Worm (Caenorhabditis elegans) whole organism, L4 larva: Measurements from ENCODE around the gene Y4C6B.3.
"Not testable (repeated sequence)": the region's sequence is repeated elsewhere in the genome, so short reads cannot be mapped to it uniquely, and the experiment has no call there.

ENCODE experiments used
- D1046.2 ChIP-seq: fragments of 200-800 bp; sonication (Bioruptor generic); IDR thresholded peaks from 2 replicates; pipeline ENCODE4 v1.3.6; 2022; ENCODE audit warnings: missing genetic modification characterization, missing compliant biosample characterization
- F26F4.8 ChIP-seq: fragments of 200-800 bp; sonication (Bioruptor generic); conservative IDR thresholded peaks from 2 replicates; pipeline ENCODE4 v1.3.6; 2022; ENCODE audit warnings: missing genetic modification characterization, missing compliant biosample characterization
- F44E2.7 ChIP-seq: fragments of 200-800 bp; sonication (Bioruptor generic); IDR thresholded peaks from 2 replicates; pipeline ENCODE4 v2.1.2; 2022; ENCODE audit warnings: missing genetic modification characterization, missing compliant biosample characterization
- R02D3.7 ChIP-seq: fragments of 150-350 bp; sonication (generic microtip); optimal IDR thresholded peaks from 3 replicates; lab custom pipeline; 2014; ENCODE audit warnings: missing biosample characterization, missing genetic modification characterization
- T20F7.1 ChIP-seq: fragments of 200-800 bp; sonication (Bioruptor generic); optimal IDR thresholded peaks from 2 replicates; lab custom pipeline; 2018; ENCODE audit warnings: mild to moderate bottlenecking, missing genetic modification characterization, missing compliant biosample characterization
- Y75B8A.6 ChIP-seq: fragments of 200-800 bp; sonication (Bioruptor generic); IDR thresholded peaks from 2 replicates; pipeline ENCODE4 v1.3.6; 2022; ENCODE audit warnings: missing genetic modification reagents, missing genetic modification characterization, missing compliant biosample characterization
- aha-1 ChIP-seq: fragments of 150-350 bp; peaks from one replicate; lab custom pipeline; 2014; ENCODE audit warnings: missing biosample characterization, missing genetic modification characterization
- arid-1 ChIP-seq: fragments of 200-800 bp; sonication (Bioruptor generic); conservative IDR thresholded peaks from 2 replicates; pipeline ENCODE4 v1.3.6; 2022; ENCODE audit warnings: missing genetic modification reagents, missing genetic modification characterization, missing compliant biosample characterization
- ceh-28 ChIP-seq: fragments of 150-350 bp; optimal IDR thresholded peaks from 2 replicates; lab custom pipeline; 2014; ENCODE audit warnings: missing biosample characterization, missing genetic modification reagents, missing genetic modification characterization
- ceh-44 ChIP-seq: fragments of 200-800 bp; sonication (Bioruptor generic); IDR thresholded peaks from 2 replicates; pipeline ENCODE4 v1.3.6; 2022; ENCODE audit warnings: missing genetic modification reagents, missing genetic modification characterization, missing compliant biosample characterization
- daf-16 ChIP-seq, 3 experiments: sonication (generic microtip); optimal IDR thresholded peaks; 2 replicates each; lab custom pipeline; 2016 to 2017; ENCODE audit warnings: missing genetic modification characterization in 3 of 3, missing genetic modification reagents in 3 of 3, mild to moderate bottlenecking in 2 of 3, missing compliant biosample characterization in 2 of 3, missing biosample characterization in 1 of 3, moderate library complexity in 1 of 3
- daf-8 ChIP-seq: fragments of 200-800 bp; sonication (Bioruptor generic); IDR thresholded peaks from 2 replicates; pipeline ENCODE4 v1.3.6; 2022; ENCODE audit warnings: missing genetic modification characterization, missing compliant biosample characterization
- dmd-6 ChIP-seq: fragments of 200-800 bp; sonication (Bioruptor generic); IDR thresholded peaks from 2 replicates; pipeline ENCODE4 v1.3.6; 2022; ENCODE audit warnings: missing genetic modification reagents, missing genetic modification characterization, missing compliant biosample characterization
- dmd-9 ChIP-seq: fragments of 200-800 bp; sonication (Bioruptor generic); IDR thresholded peaks from 2 replicates; pipeline ENCODE4 v1.3.6; 2022; ENCODE audit warnings: missing genetic modification reagents, missing genetic modification characterization, missing compliant biosample characterization
- dve-1 ChIP-seq: sonication (generic microtip); optimal IDR thresholded peaks from 2 replicates; lab custom pipeline; 2017; ENCODE audit warnings: antibody characterized with exemption, mild to moderate bottlenecking, missing genetic modification characterization, missing compliant biosample characterization; ENCODE audit not compliant: insufficient read depth
- fos-1 ChIP-seq: fragments of 150-350 bp; optimal IDR thresholded peaks from 2 replicates; lab custom pipeline; 2014; ENCODE audit warnings: missing biosample characterization, missing genetic modification characterization
- gei-8 ChIP-seq: fragments of 200-800 bp; sonication (Bioruptor generic); optimal IDR thresholded peaks from 2 replicates; lab custom pipeline; 2018; ENCODE audit warnings: mild to moderate bottlenecking, missing genetic modification characterization, missing compliant biosample characterization
- hlh-11 ChIP-seq: fragments of 200-800 bp; sonication (Bioruptor generic); optimal IDR thresholded peaks from 2 replicates; lab custom pipeline; 2018; ENCODE audit warnings: mild to moderate bottlenecking, missing genetic modification characterization, missing compliant biosample characterization
- hlh-30 ChIP-seq: sonication (generic microtip); optimal IDR thresholded peaks from 2 replicates; lab custom pipeline; 2017; ENCODE audit warnings: antibody characterized with exemption, mild to moderate bottlenecking, missing genetic modification characterization, missing compliant biosample characterization; ENCODE audit not compliant: insufficient read depth
- lin-1 ChIP-seq: fragments of 200-800 bp; sonication (Bioruptor generic); IDR thresholded peaks from 2 replicates; pipeline ENCODE4 v1.3.6; 2022; ENCODE audit warnings: missing genetic modification reagents, missing genetic modification characterization, missing compliant biosample characterization
- lin-13 ChIP-seq: fragments of 150-350 bp; optimal IDR thresholded peaks from 2 replicates; lab custom pipeline; 2014; ENCODE audit warnings: missing biosample characterization, missing genetic modification reagents, missing genetic modification characterization
- lin-15B ChIP-seq: fragments of 150-350 bp; sonication (generic microtip); optimal IDR thresholded peaks from 3 replicates; lab custom pipeline; 2014; ENCODE audit warnings: missing biosample characterization, missing genetic modification characterization
- lin-39 ChIP-seq: fragments of 150-350 bp; optimal IDR thresholded peaks from 2 replicates; lab custom pipeline; 2014; ENCODE audit warnings: missing biosample characterization, missing genetic modification reagents, missing genetic modification characterization
- mxl-3 ChIP-seq: fragments of 200-800 bp; sonication (Bioruptor generic); optimal IDR thresholded peaks from 2 replicates; lab custom pipeline; 2018; ENCODE audit warnings: mild to moderate bottlenecking, missing genetic modification characterization, missing compliant biosample characterization
- nhr-10 ChIP-seq: fragments of 150-350 bp; optimal IDR thresholded peaks from 2 replicates; lab custom pipeline; 2014; ENCODE audit warnings: missing biosample characterization, missing genetic modification characterization
- nhr-111 ChIP-seq: fragments of 200-800 bp; sonication (Bioruptor generic); optimal IDR thresholded peaks from 2 replicates; lab custom pipeline; 2018; ENCODE audit warnings: mild to moderate bottlenecking, missing genetic modification characterization, missing compliant biosample characterization
- nhr-25 ChIP-seq: sonication (generic microtip); optimal IDR thresholded peaks from 2 replicates; lab custom pipeline; 2017; ENCODE audit warnings: missing genetic modification characterization, mild to moderate bottlenecking, missing compliant biosample characterization, antibody characterized with exemption, moderate library complexity, borderline replicate concordance; ENCODE audit not compliant: insufficient read depth
- nhr-28 ChIP-seq: fragments of 150-350 bp; optimal IDR thresholded peaks from 2 replicates; lab custom pipeline; 2014; ENCODE audit warnings: missing biosample characterization, missing genetic modification characterization
- nhr-48 ChIP-seq: sonication (generic microtip); optimal IDR thresholded peaks from 2 replicates; lab custom pipeline; 2016; ENCODE audit warnings: mild to moderate bottlenecking, missing genetic modification characterization, missing compliant biosample characterization
- nhr-76 ChIP-seq: fragments of 150-350 bp; optimal IDR thresholded peaks from 2 replicates; lab custom pipeline; 2014; ENCODE audit warnings: missing biosample characterization, missing genetic modification characterization
- pha-4 ChIP-seq, 2 experiments: fragments of 150-350 bp in 1 of 2; fragments of 200-800 bp in 1 of 2; sonication (Bioruptor generic) in 1 of 2; IDR thresholded peaks in 1 of 2; optimal IDR thresholded peaks in 1 of 2; 2 replicates each; pipeline versions ENCODE4 v1.3.6 to Lab custom; 2014 to 2022; ENCODE audit warnings: missing genetic modification characterization in 2 of 2, missing genetic modification reagents in 2 of 2, missing biosample characterization in 1 of 2, missing compliant biosample characterization in 1 of 2
- pqm-1 ChIP-seq: sonication (generic microtip); optimal IDR thresholded peaks from 2 replicates; lab custom pipeline; 2017; ENCODE audit warnings: missing biosample characterization, missing genetic modification characterization
- set-16 ChIP-seq: fragments of 200-800 bp; sonication (Bioruptor generic); IDR thresholded peaks from 2 replicates; pipeline ENCODE4 v1.3.6; 2022; ENCODE audit warnings: missing genetic modification reagents, missing genetic modification characterization, missing compliant biosample characterization
- skn-1 ChIP-seq: fragments of 150-350 bp; optimal IDR thresholded peaks from 2 replicates; lab custom pipeline; 2014; ENCODE audit warnings: missing biosample characterization, missing genetic modification characterization
- tra-1 ChIP-seq: fragments of 200-800 bp; sonication (Bioruptor generic); IDR thresholded peaks from 2 replicates; pipeline ENCODE4 v1.3.6; 2022; ENCODE audit warnings: missing genetic modification reagents, missing genetic modification characterization, missing compliant biosample characterization
- unc-39 ChIP-seq: sonication (generic microtip); optimal IDR thresholded peaks from 2 replicates; lab custom pipeline; 2017; ENCODE audit warnings: missing biosample characterization, missing genetic modification characterization
- zfp-2 ChIP-seq: sonication (generic microtip); optimal IDR thresholded peaks from 2 replicates; lab custom pipeline; 2016; ENCODE audit warnings: mild to moderate bottlenecking, missing genetic modification characterization, missing compliant biosample characterization

Y4C6B.3 gene

DNA sequence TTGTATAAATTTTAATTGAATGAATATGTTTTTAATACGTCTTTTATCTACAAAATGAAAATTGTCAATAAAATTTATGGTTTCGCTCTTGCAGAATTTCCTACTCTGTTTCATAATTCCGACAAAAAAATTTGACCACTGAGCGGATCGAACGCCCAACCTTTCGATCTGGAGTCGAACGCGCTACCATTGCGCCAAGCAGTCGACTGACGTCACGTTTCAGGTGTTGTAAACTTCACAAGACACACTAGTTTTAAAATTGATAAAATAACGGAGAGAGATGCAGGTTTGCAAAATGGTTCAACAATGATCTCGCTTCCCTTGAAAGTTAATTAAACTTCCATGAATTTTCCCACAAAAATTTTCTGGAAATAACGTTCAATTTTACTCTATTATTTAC lies 11.9 kb downstream of the Y4C6B.3 start (continued):
- TF ChIP-seq dmd-9 (GFP tag; lab: Robert Waterston, UW): no peak
- 0 out of 2 replicates have a peak, but pooled peaks have one; percentile 48 for TF ChIP-seq Y75B8A.6 (GFP tag; lab: Robert Waterston, UW)
- TF ChIP-seq unc-39 (tag; lab: Kevin White, UChicago): no peak
- TF ChIP-seq fos-1 (tag; lab: Kevin White, UChicago): no peak
- peak; percentile 53; the same call in 1 of the 2 replicates for TF ChIP-seq arid-1 (GFP tag; lab: Robert Waterston, UW)
- TF ChIP-seq daf-16 (GFP tag; optimal IDR thresholded peaks at IDR 0.05; lab: Kevin White, UChicago): peak in 1 of 2 experiments; percentile 19
- TF ChIP-seq daf-16 (tag; optimal IDR thresholded peaks at IDR 0.05; lab: Kevin White, UChicago): peak; percentile 55
- no peak for TF ChIP-seq T20F7.1 (GFP tag; lab: Kevin White, UChicago)
- TF ChIP-seq pha-4 (GFP tag; IDR thresholded peaks at IDR 0.05; lab: Robert Waterston, UW): peak; percentile 56; the same call in 1 of the 2 replicates
- no peak for TF ChIP-seq pha-4 (tag; optimal IDR thresholded peaks at IDR 0.05; lab: Kevin White, UChicago)
- TF ChIP-seq D1046.2: no peak
- no peak for TF ChIP-seq F44E2.7 (GFP tag; lab: Robert Waterston, UW)
- peak; percentile 64; the same call in 1 of the 2 replicates for TF ChIP-seq ceh-44 (GFP tag; lab: Robert Waterston, UW)
- no peak for TF ChIP-seq zfp-2 (tag; lab: Kevin White, UChicago)
- no peak for TF ChIP-seq daf-8
- TF ChIP-seq nhr-25 (tag; lab: Kevin White, UChicago): no peak
- TF ChIP-seq nhr-48 (tag; lab: Kevin White, UChicago): no peak
- TF ChIP-seq nhr-10 (tag; lab: Kevin White, UChicago): no peak
- TF ChIP-seq R02D3.7: no peak
- TF ChIP-seq nhr-111 (GFP tag; lab: Kevin White, UChicago): no peak
- no peak for TF ChIP-seq lin-1 (GFP tag; lab: Robert Waterston, UW)
- TF ChIP-seq tra-1 (GFP tag; lab: Robert Waterston, UW): no peak
- no peak for TF ChIP-seq F26F4.8 (GFP tag; lab: Robert Waterston, UW)
- TF ChIP-seq gei-8 (GFP tag; lab: Kevin White, UChicago): no peak
- no peak for TF ChIP-seq skn-1 (tag; lab: Kevin White, UChicago)
- TF ChIP-seq nhr-28 (tag; lab: Kevin White, UChicago): no peak
- no peak for TF ChIP-seq set-16
- no peak for TF ChIP-seq lin-13 (GFP tag; lab: Kevin White, UChicago)
- peak; percentile 87 for TF ChIP-seq aha-1 (tag; lab: Kevin White, UChicago)
- no peak for TF ChIP-seq ceh-28 (tag; lab: Kevin White, UChicago)
- no peak for TF ChIP-seq lin-15B
- TF ChIP-seq mxl-3 (GFP tag; lab: Kevin White, UChicago): no peak
- peak; percentile 63 for TF ChIP-seq dve-1
- TF ChIP-seq hlh-30: peak; percentile 54
- TF ChIP-seq nhr-76 (tag; lab: Kevin White, UChicago): no peak
- no peak for TF ChIP-seq lin-39 (tag; lab: Kevin White, UChicago)

DNA sequence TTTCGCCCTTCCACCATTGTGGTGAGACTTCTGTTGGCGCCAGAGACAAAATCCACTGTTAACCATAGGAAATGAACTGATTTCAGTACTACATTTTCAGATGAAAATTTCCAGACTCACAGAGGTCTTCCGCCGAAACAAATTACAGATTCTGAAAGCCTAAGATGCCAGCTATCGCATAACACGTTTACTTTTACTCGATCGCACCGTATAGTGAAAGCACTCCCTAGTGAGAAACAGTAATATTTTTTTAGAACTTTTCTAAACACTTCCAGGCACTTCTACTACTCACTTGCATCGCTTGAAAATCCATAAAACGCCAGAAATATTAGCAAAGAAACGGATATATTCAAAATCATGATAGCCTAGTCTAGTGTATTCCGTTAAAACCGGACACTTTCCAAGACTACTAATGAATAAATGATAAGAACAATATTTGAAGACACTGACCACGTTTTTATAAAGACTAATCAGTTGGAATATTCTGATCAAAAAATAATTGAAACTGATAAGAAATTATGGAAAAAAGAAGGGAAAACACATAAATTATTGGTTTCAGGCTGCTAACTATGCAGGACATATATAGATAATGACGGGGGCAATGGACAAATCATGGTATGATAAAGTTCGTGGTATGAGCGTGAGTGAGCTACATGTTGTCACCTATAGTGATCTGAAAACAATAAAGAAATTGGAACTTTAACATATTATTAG lies 18.4 kb downstream of the Y4C6B.3 start, which contains the start of gene gba-4:
Gene gba-4, minus strand, starts transcription at position 418 of the 714 bp plus-strand sequence.
- TF ChIP-seq nhr-28 (tag; lab: Kevin White, UChicago): peak; percentile 35
- peak; percentile 84 for TF ChIP-seq pqm-1 (tag; lab: Kevin White, UChicago)
- TF ChIP-seq daf-16 (GFP tag; optimal IDR thresholded peaks at IDR 0.05; lab: Kevin White, UChicago): not testable (repeated sequence)
- peak; percentile 40 for TF ChIP-seq daf-16 (tag; optimal IDR thresholded peaks at IDR 0.05; lab: Kevin White, UChicago)
- TF ChIP-seq dmd-6 (GFP tag; lab: Robert Waterston, UW): peak; percentile 62
- peak; percentile 74 for TF ChIP-seq dve-1
- TF ChIP-seq aha-1 (tag; lab: Kevin White, UChicago): peak; percentile 83
- TF ChIP-seq hlh-11 (tag; lab: Kevin White, UChicago): peak; percentile 30
